Worm (Caenorhabditis elegans): ENCODE measurements around the gene aps-1.
A peak's percentile ranks its signal among the peaks of the same experiment; 100 is the strongest.

DNA sequence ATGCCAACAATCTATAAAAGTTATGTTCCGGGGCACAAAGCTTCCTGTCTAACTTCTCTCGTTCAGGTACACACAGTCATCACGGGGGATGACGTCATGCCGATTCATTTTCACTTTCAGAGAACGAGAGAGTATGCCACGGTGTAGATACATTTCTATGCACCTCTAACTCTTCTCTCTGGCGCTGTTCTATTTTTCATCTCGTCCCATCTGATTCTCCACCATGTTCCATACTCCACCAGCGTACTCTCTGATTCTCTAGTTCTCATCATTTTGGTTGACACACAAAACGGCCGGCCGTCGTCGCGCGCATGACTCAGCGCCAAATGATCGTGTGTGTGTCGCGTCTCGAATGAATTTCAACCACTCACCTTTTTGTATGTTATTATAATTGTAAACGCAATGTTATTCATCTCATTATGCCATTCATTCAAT, 17.4 kb upstream of the aps-1 start:
- TF ChIP-seq sox-4 (tag; optimal IDR thresholded peaks at IDR 0.05) = no peak
- peak; percentile 39 for TF ChIP-seq rnt-1 (tag; optimal IDR thresholded peaks at IDR 0.05)
- peak; percentile 10 for TF ChIP-seq ztf-16 (tag; optimal IDR thresholded peaks at IDR 0.05)
- TF ChIP-seq che-1 (tag; optimal IDR thresholded peaks at IDR 0.05) = no peak
- TF ChIP-seq fax-1 (tag; optimal IDR thresholded peaks at IDR 0.05) = peak; percentile 22
- peak; percentile 72 for TF ChIP-seq nfya-1 (tag; optimal IDR thresholded peaks at IDR 0.05)
- TF ChIP-seq nhr-11 (tag; optimal IDR thresholded peaks at IDR 0.05) = no peak

Data from whole organism, late embryonic.